Fruit fly (Drosophila melanogaster) whole organism, embryonic: ENCODE data around the gene CG3036.

ENCODE experiments used
- Antp ChIP-seq: fragments of 200-800 bp; sonication (Bioruptor generic); optimal IDR thresholded peaks from 3 replicates; lab custom pipeline; 2016; ENCODE audit warnings: missing biosample characterization, missing genetic modification characterization
- Awh ChIP-seq: fragments of 200-800 bp; sonication (Bioruptor generic); IDR thresholded peaks from 2 replicates; pipeline ENCODE4, ENCODE4 v1.3.6; 2022; ENCODE audit warnings: missing biosample characterization, missing genetic modification characterization
- CG10321 ChIP-seq: fragments of 200-800 bp; sonication (Bioruptor generic); IDR thresholded peaks from 2 replicates; pipeline ENCODE4 v1.3.6; 2022; ENCODE audit warnings: missing biosample characterization, missing genetic modification characterization
- CG11723 ChIP-seq: fragments of 200-800 bp; sonication (Bioruptor generic); optimal IDR thresholded peaks from 2 replicates; lab custom pipeline; 2017; ENCODE audit warnings: missing biosample characterization, mild to moderate bottlenecking, missing genetic modification characterization
- CG13424 ChIP-seq: fragments of 200-800 bp; sonication (Bioruptor generic); optimal IDR thresholded peaks from 2 replicates; lab custom pipeline; 2019; ENCODE audit warnings: missing biosample characterization, mild to moderate bottlenecking, missing genetic modification characterization, moderate library complexity
- CG13624 ChIP-seq: fragments of 200-800 bp; sonication (Bioruptor generic); optimal IDR thresholded peaks from 2 replicates; lab custom pipeline; 2016; ENCODE audit warnings: missing biosample characterization, missing genetic modification characterization
- CG13894 ChIP-seq: fragments of 200-800 bp; sonication (Bioruptor generic); optimal IDR thresholded peaks from 3 replicates; lab custom pipeline; 2018; ENCODE audit warnings: missing biosample characterization, mild to moderate bottlenecking, missing genetic modification characterization, moderate library complexity
- CG14050 ChIP-seq: fragments of 200-800 bp; sonication (Bioruptor generic); IDR thresholded peaks from 3 replicates; pipeline ENCODE4 v1.3.6; 2022; ENCODE audit warnings: missing biosample characterization, missing genetic modification characterization
- CG14860 ChIP-seq: fragments of 200-800 bp; sonication (Bioruptor generic); IDR thresholded peaks from 3 replicates; pipeline ENCODE4 v1.3.6; 2022; ENCODE audit warnings: missing biosample characterization, missing genetic modification characterization; ENCODE audit not compliant: partially characterized antibody
- CG14965 ChIP-seq: fragments of 200-800 bp; sonication (Bioruptor generic); optimal IDR thresholded peaks from 2 replicates; lab custom pipeline; 2016; ENCODE audit warnings: missing biosample characterization, missing genetic modification characterization, borderline replicate concordance
- CG15269 ChIP-seq: fragments of 200-800 bp; sonication (Bioruptor generic); optimal IDR thresholded peaks from 2 replicates; lab custom pipeline; 2018; ENCODE audit warnings: missing biosample characterization, mild to moderate bottlenecking, missing genetic modification characterization, moderate library complexity
- CG18476 ChIP-seq: fragments of 200-800 bp; sonication (Bioruptor generic); optimal IDR thresholded peaks from 2 replicates; lab custom pipeline; 2016; ENCODE audit warnings: missing biosample characterization, mild to moderate bottlenecking, missing genetic modification characterization
- CG18619 ChIP-seq: fragments of 200-800 bp; sonication (Bioruptor generic); optimal IDR thresholded peaks from 3 replicates; lab custom pipeline; 2017; ENCODE audit warnings: missing biosample characterization, mild to moderate bottlenecking, missing genetic modification characterization
- CG30431 ChIP-seq: fragments of 200-800 bp; sonication (Bioruptor generic); optimal IDR thresholded peaks from 2 replicates; lab custom pipeline; 2017; ENCODE audit warnings: missing biosample characterization, missing genetic modification characterization
- CG32772 ChIP-seq: fragments of 200-800 bp; sonication (Bioruptor generic); IDR thresholded peaks from 2 replicates; pipeline ENCODE4 v1.3.6; 2022; ENCODE audit warnings: missing biosample characterization, missing genetic modification characterization
- CG3281 ChIP-seq: fragments of 200-800 bp; sonication (Bioruptor generic); optimal IDR thresholded peaks from 3 replicates; lab custom pipeline; 2017; ENCODE audit warnings: missing biosample characterization, mild to moderate bottlenecking, missing genetic modification characterization
- CG33557 ChIP-seq: fragments of 200-800 bp; sonication (Bioruptor generic); optimal IDR thresholded peaks from 2 replicates; lab custom pipeline; 2019; ENCODE audit warnings: missing biosample characterization, mild to moderate bottlenecking, missing genetic modification characterization, moderate library complexity
- CG5953 ChIP-seq: fragments of 200-800 bp; sonication (Bioruptor generic); IDR thresholded peaks from 2 replicates; pipeline ENCODE4 v1.3.6; 2022; ENCODE audit warnings: missing biosample characterization, missing genetic modification characterization
- CG6813 ChIP-seq: fragments of 200-800 bp; sonication (Bioruptor generic); optimal IDR thresholded peaks from 2 replicates; lab custom pipeline; 2017; ENCODE audit warnings: missing biosample characterization, missing genetic modification characterization, mild to moderate bottlenecking, moderate library complexity, missing genetic modification reagents
- CG8765 ChIP-seq: fragments of 200-800 bp; sonication (Bioruptor generic); IDR thresholded peaks from 2 replicates; pipeline ENCODE4 v1.3.6; 2022; ENCODE audit warnings: missing biosample characterization, missing genetic modification characterization
- CG9932 ChIP-seq: fragments of 200-800 bp; sonication (Bioruptor generic); IDR thresholded peaks from 2 replicates; pipeline ENCODE4 v1.3.6; 2022; ENCODE audit warnings: missing biosample characterization, missing genetic modification characterization
- Camta ChIP-seq: fragments of 200-800 bp; sonication (Bioruptor generic); optimal IDR thresholded peaks from 2 replicates; lab custom pipeline; 2016; ENCODE audit warnings: missing biosample characterization, missing genetic modification characterization
- Dll ChIP-seq: fragments of 200-800 bp; sonication (Bioruptor generic); IDR thresholded peaks from 4 replicates; pipeline ENCODE4 v1.3.6; 2022; ENCODE audit warnings: missing biosample characterization, missing genetic modification characterization; ENCODE audit not compliant: partially characterized antibody
- Drgx ChIP-seq: fragments of 200-800 bp; sonication (Bioruptor generic); IDR thresholded peaks from 2 replicates; pipeline ENCODE4 v1.3.6; 2022; ENCODE audit warnings: missing biosample characterization, missing genetic modification characterization
- Fer3 ChIP-seq: fragments of 200-800 bp; sonication (Bioruptor generic); optimal IDR thresholded peaks from 2 replicates; lab custom pipeline; 2018; ENCODE audit warnings: missing biosample characterization, mild to moderate bottlenecking, missing genetic modification characterization, moderate library complexity
- GATAe ChIP-seq: fragments of 200-800 bp; sonication (Bioruptor generic); conservative IDR thresholded peaks from 2 replicates; pipeline ENCODE4 v1.3.6; 2022; ENCODE audit warnings: missing biosample characterization, missing genetic modification characterization
- Gsc ChIP-seq: fragments of 200-800 bp; sonication (Bioruptor generic); IDR thresholded peaks from 2 replicates; pipeline ENCODE4 v1.3.6; 2022; ENCODE audit warnings: missing biosample characterization, missing genetic modification characterization
- Hr39 ChIP-seq: fragments of >200 bp; optimal IDR thresholded peaks from 2 replicates; lab custom pipeline; 2017
- Kr ChIP-seq: fragments of 200-800 bp; sonication (Bioruptor generic); optimal IDR thresholded peaks from 2 replicates; lab custom pipeline; 2017; ENCODE audit warnings: missing biosample characterization, mild to moderate bottlenecking, missing genetic modification characterization
- MTF-1 ChIP-seq: fragments of 200-800 bp; sonication (Bioruptor generic); optimal IDR thresholded peaks from 2 replicates; lab custom pipeline; 2018; ENCODE audit warnings: missing biosample characterization, mild to moderate bottlenecking, missing genetic modification characterization, borderline replicate concordance
- Meics ChIP-seq: fragments of 200-800 bp; sonication (Bioruptor generic); optimal IDR thresholded peaks from 2 replicates; lab custom pipeline; 2017; ENCODE audit warnings: missing biosample characterization, mild to moderate bottlenecking, missing genetic modification characterization
- Mes4 ChIP-seq: fragments of 200-800 bp; sonication (Bioruptor generic); optimal IDR thresholded peaks from 2 replicates; lab custom pipeline; 2016; ENCODE audit warnings: missing biosample characterization, missing genetic modification characterization
- PHDP ChIP-seq: fragments of 200-800 bp; sonication (Bioruptor generic); optimal IDR thresholded peaks from 3 replicates; lab custom pipeline; 2018; ENCODE audit warnings: missing biosample characterization, mild to moderate bottlenecking, missing genetic modification characterization, moderate library complexity
- Rx ChIP-seq: fragments of 200-800 bp; sonication (Bioruptor generic); IDR thresholded peaks from 2 replicates; pipeline ENCODE4 v1.3.6; 2022; ENCODE audit warnings: missing biosample characterization, missing genetic modification characterization
- Scr ChIP-seq: fragments of 200-800 bp; sonication (Bioruptor generic); IDR thresholded peaks from 2 replicates; pipeline ENCODE4 v1.3.6; 2022; ENCODE audit warnings: missing biosample characterization, missing genetic modification characterization; ENCODE audit not compliant: partially characterized antibody
- Sox102F ChIP-seq: fragments of 200-800 bp; sonication (Bioruptor generic); optimal IDR thresholded peaks from 2 replicates; lab custom pipeline; 2018; ENCODE audit warnings: missing biosample characterization, mild to moderate bottlenecking, missing genetic modification characterization, moderate library complexity
- ab ChIP-seq: fragments of 200-800 bp; sonication (Bioruptor generic); optimal IDR thresholded peaks from 2 replicates; lab custom pipeline; 2016; ENCODE audit warnings: missing biosample characterization, missing genetic modification characterization
- aop ChIP-seq: fragments of 200-800 bp; sonication (Bioruptor generic); IDR thresholded peaks from 2 replicates; pipeline ENCODE4 v1.3.6; 2022; ENCODE audit warnings: missing biosample characterization, missing genetic modification characterization
- bbx ChIP-seq: fragments of 200-800 bp; sonication (Bioruptor generic); IDR thresholded peaks from 2 replicates; pipeline ENCODE4 v1.3.6; 2022; ENCODE audit warnings: missing biosample characterization, missing genetic modification characterization; ENCODE audit not compliant: partially characterized antibody
- crc ChIP-seq: fragments of 200-800 bp; sonication (Bioruptor generic); optimal IDR thresholded peaks from 2 replicates; lab custom pipeline; 2016; ENCODE audit warnings: missing biosample characterization, missing genetic modification characterization
- maf-S ChIP-seq: fragments of 200-800 bp; sonication (Bioruptor generic); optimal IDR thresholded peaks from 2 replicates; lab custom pipeline; 2016; ENCODE audit warnings: missing biosample characterization, missing genetic modification characterization
- nerfin-1 ChIP-seq: fragments of 200-800 bp; sonication (Bioruptor generic); optimal IDR thresholded peaks from 3 replicates; lab custom pipeline; 2019; ENCODE audit warnings: missing biosample characterization, mild to moderate bottlenecking, missing genetic modification characterization, moderate library complexity
- oc ChIP-seq: fragments of 200-800 bp; sonication (Bioruptor generic); optimal IDR thresholded peaks from 2 replicates; lab custom pipeline; 2018; ENCODE audit warnings: missing biosample characterization, mild to moderate bottlenecking, missing genetic modification characterization, moderate library complexity
- pho ChIP-seq: fragments of 200-800 bp; sonication (Bioruptor generic); optimal IDR thresholded peaks from 2 replicates; lab custom pipeline; 2016; ENCODE audit warnings: missing biosample characterization, missing genetic modification characterization
- psq ChIP-seq: fragments of 200-800 bp; sonication (Bioruptor generic); optimal IDR thresholded peaks from 2 replicates; lab custom pipeline; 2017; ENCODE audit warnings: missing biosample characterization, missing genetic modification characterization
- shn ChIP-seq: fragments of 200-800 bp; sonication (Bioruptor generic); optimal IDR thresholded peaks from 3 replicates; lab custom pipeline; 2016; ENCODE audit warnings: missing biosample characterization, missing genetic modification characterization
- tup ChIP-seq: fragments of 200-800 bp; sonication (Bioruptor generic); optimal IDR thresholded peaks from 2 replicates; lab custom pipeline; 2016; ENCODE audit warnings: missing biosample characterization, mild to moderate bottlenecking, missing genetic modification characterization, moderate library complexity
- vnd ChIP-seq: fragments of 200-800 bp; sonication (Bioruptor generic); IDR thresholded peaks from 3 replicates; pipeline ENCODE4 v1.3.6; 2022; ENCODE audit warnings: missing biosample characterization, missing genetic modification characterization; ENCODE audit not compliant: partially characterized antibody
- zen2 ChIP-seq: fragments of 200-800 bp; sonication (Bioruptor generic); IDR thresholded peaks from 3 replicates; pipeline ENCODE4 v1.3.6; 2022; ENCODE audit warnings: missing biosample characterization, missing genetic modification characterization; ENCODE audit not compliant: partially characterized antibody

The CG3036 gene

DNA sequence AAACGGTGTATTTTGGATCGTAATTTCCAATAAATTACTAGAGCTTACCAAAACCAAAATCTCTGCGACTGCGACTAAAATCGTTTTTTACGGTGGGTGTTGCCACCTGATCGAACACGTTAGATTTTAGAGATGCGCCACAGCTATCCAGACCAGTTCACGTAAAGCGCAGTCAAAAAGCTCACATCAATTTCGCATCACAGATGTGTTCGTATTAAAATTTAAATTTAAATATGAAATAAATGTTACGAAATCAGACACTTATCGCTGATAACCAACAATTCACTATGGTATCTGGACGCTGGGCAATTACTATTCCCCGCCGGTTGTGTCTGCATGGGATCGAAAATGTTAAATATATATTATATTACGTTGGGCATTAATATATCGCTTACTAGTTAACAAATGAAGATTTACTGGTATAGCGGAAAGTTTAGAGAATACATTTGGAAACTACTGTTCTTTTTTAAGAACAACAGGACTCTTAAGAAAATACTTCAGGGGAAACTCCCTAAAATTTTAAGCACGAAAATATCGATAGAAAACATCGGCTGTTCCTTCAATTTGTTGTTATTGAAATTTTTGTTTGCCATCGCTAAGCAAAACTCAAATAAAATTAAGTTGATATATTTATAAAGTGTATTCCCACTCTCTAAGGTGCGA, 44.6 kb upstream of the CG3036 start, which contains the start of the genes mxt and CG11927 (continued):
- TF ChIP-seq CG32772 (GFP tag; lab: Robert Waterston, UW) = 0 out of 2 replicates have a peak, but pooled peaks have one; percentile 26
- peak; percentile 45 for TF ChIP-seq pho (GFP tag; lab: Kevin White, UChicago)
- no peak for TF ChIP-seq Drgx
- TF ChIP-seq CG10321 (GFP tag; lab: Robert Waterston, UW) = no peak
- TF ChIP-seq Gsc (GFP tag; lab: Robert Waterston, UW) = 0 out of 2 replicates have a peak, but pooled peaks have one; percentile 18
- TF ChIP-seq CG9932 (GFP tag; lab: Robert Waterston, UW) = peak; percentile 85
- no peak for TF ChIP-seq CG6813
- no peak for TF ChIP-seq Mes4 (GFP tag; lab: Kevin White, UChicago)
- TF ChIP-seq Antp (GFP tag; lab: Kevin White, UChicago) = peak; percentile 22
- peak; percentile 92 for TF ChIP-seq Scr (GFP tag; lab: Robert Waterston, UW)
- no peak for TF ChIP-seq MTF-1 (GFP tag; lab: Kevin White, UChicago)
- TF ChIP-seq CG11723 = no peak
- TF ChIP-seq ab = no peak
- TF ChIP-seq CG5953 = no peak
- no peak for TF ChIP-seq CG14965 (GFP tag; lab: Kevin White, UChicago)
- no peak for TF ChIP-seq Sox102F (GFP tag; lab: Kevin White, UChicago)
- peak; percentile 20 for TF ChIP-seq CG30431 (GFP tag; lab: Kevin White, UChicago)
- peak; percentile 22 for TF ChIP-seq Fer3 (tag; lab: Kevin White, UChicago)
- TF ChIP-seq CG8765 (GFP tag; lab: Robert Waterston, UW) = no peak
- peak; percentile 81 for TF ChIP-seq vnd
- TF ChIP-seq nerfin-1 = no peak
- TF ChIP-seq CG3281 (GFP tag; lab: Kevin White, UChicago) = no peak
- peak; percentile 48 for TF ChIP-seq CG13424 (tag; lab: Kevin White, UChicago)
- peak; percentile 9 for TF ChIP-seq maf-S (GFP tag; lab: Kevin White, UChicago)
- TF ChIP-seq bbx (GFP tag; lab: Robert Waterston, UW) = peak; percentile 88
- no peak for TF ChIP-seq CG15269 (tag; lab: Kevin White, UChicago)
- TF ChIP-seq Rx (GFP tag; lab: Robert Waterston, UW) = 0 out of 2 replicates have a peak, but pooled peaks have one; percentile 13
- TF ChIP-seq CG33557 (GFP tag; lab: Kevin White, UChicago) = no peak
- no peak for TF ChIP-seq PHDP (tag; lab: Kevin White, UChicago)
- no peak for TF ChIP-seq tup
- peak; percentile 40 for TF ChIP-seq Meics (GFP tag; lab: Kevin White, UChicago)
- TF ChIP-seq oc (tag; lab: Kevin White, UChicago) = no peak
- no peak for TF ChIP-seq aop (GFP tag; lab: Robert Waterston, UW)
- peak; percentile 27 for TF ChIP-seq Camta
- TF ChIP-seq Kr (GFP tag; lab: Kevin White, UChicago) = no peak
- TF ChIP-seq CG18619 = peak; percentile 38
- TF ChIP-seq CG18476 (GFP tag; lab: Kevin White, UChicago) = peak; percentile 34
- TF ChIP-seq Awh (GFP tag; lab: Robert Waterston, UW) = no peak
- TF ChIP-seq Hr39 = no peak
- peak; percentile 86 for TF ChIP-seq zen2 (GFP tag; lab: Robert Waterston, UW)
- TF ChIP-seq CG14860 = peak; percentile 78
- TF ChIP-seq CG13894 (tag; lab: Kevin White, UChicago) = no peak
- no peak for TF ChIP-seq crc
- no peak for TF ChIP-seq GATAe (GFP tag; lab: Robert Waterston, UW)
- TF ChIP-seq psq = no peak
- peak; percentile 49 for TF ChIP-seq shn (GFP tag; lab: Kevin White, UChicago)
- TF ChIP-seq Dll (GFP tag; lab: Robert Waterston, UW) = peak; percentile 93
- no peak for TF ChIP-seq CG14050 (GFP tag; lab: Robert Waterston, UW)
- TF ChIP-seq CG13624 (GFP tag; lab: Kevin White, UChicago) = no peak
